Fruit fly (Drosophila melanogaster) whole organism, adult: ENCODE data around the gene Hasp.

Experiments used
- CG5204 ChIP-seq: fragments of 200-800 bp; sonication (Bioruptor generic); optimal IDR thresholded peaks from 2 replicates; lab custom pipeline; 2016; ENCODE audit warnings: missing biosample characterization, missing genetic modification characterization
- Clk ChIP-seq: fragments of 200-800 bp; sonication (Bioruptor generic); optimal IDR thresholded peaks from 2 replicates; lab custom pipeline; 2017; ENCODE audit warnings: missing biosample characterization, missing genetic modification characterization
- Mnt ChIP-seq: fragments of 200-800 bp; sonication (Bioruptor generic); optimal IDR thresholded peaks from 2 replicates; lab custom pipeline; 2016; ENCODE audit warnings: missing biosample characterization, mild to moderate bottlenecking, missing genetic modification characterization
- bab1 ChIP-seq: fragments of 200-800 bp; sonication (Bioruptor generic); optimal IDR thresholded peaks from 3 replicates; lab custom pipeline; 2019; ENCODE audit warnings: missing biosample characterization, mild to moderate bottlenecking, missing genetic modification characterization, moderate library complexity
- cic ChIP-seq: fragments of 200-800 bp; sonication (Bioruptor generic); optimal IDR thresholded peaks from 2 replicates; lab custom pipeline; 2017; ENCODE audit warnings: missing biosample characterization, mild to moderate bottlenecking, missing genetic modification characterization, moderate library complexity
- cnc ChIP-seq, 2 experiments: fragments of >200 bp; optimal IDR thresholded peaks; 2 replicates each; lab custom pipeline; 2017
- kay ChIP-seq: fragments of 200-800 bp; sonication (Bioruptor generic); peaks from one replicate; lab custom pipeline; 2016; ENCODE audit warnings: missing biosample characterization, missing genetic modification characterization, borderline replicate concordance
- pad ChIP-seq: fragments of 200-800 bp; sonication (Bioruptor generic); optimal IDR thresholded peaks from 3 replicates; lab custom pipeline; 2017; ENCODE audit warnings: missing biosample characterization, missing genetic modification characterization, mild to moderate bottlenecking, moderate library complexity, missing genetic modification reagents
- toe ChIP-seq: fragments of 200-800 bp; sonication (Bioruptor generic); optimal IDR thresholded peaks from 2 replicates; lab custom pipeline; 2016; ENCODE audit warnings: missing biosample characterization, missing genetic modification characterization

- no peak for TF ChIP-seq cnc (optimal IDR thresholded peaks at IDR 0.05; lab: Kevin White, UChicago)
- TF ChIP-seq Clk (GFP tag; lab: Kevin White, UChicago) = no peak
- no peak for TF ChIP-seq toe (GFP tag; lab: Kevin White, UChicago)
- TF ChIP-seq Mnt = no peak
- no peak for TF ChIP-seq cic (GFP tag; lab: Kevin White, UChicago)
- TF ChIP-seq kay = no peak
- TF ChIP-seq pad (GFP tag; lab: Kevin White, UChicago) = peak; percentile 74
- TF ChIP-seq bab1 = no peak
- no peak for TF ChIP-seq CG5204 (GFP tag; lab: Kevin White, UChicago)
These were observed 37.6 kb downstream of the Hasp start for dm6 chr2L:19479249-19479984.
